Fruit fly (Drosophila melanogaster): ENCODE measurements around the gene Trc8.

Gene Trc8

dm6 chr3R:29478952-29479538 lies 24.6 kb downstream of the Trc8 start (continued):
- TF ChIP-seq Spps (tag; optimal IDR thresholded peaks at IDR 0.05), result no peak
- peak; percentile 80 for TF ChIP-seq gem (tag; optimal IDR thresholded peaks at IDR 0.05)
- no peak for TF ChIP-seq CG30020 (tag; optimal IDR thresholded peaks at IDR 0.05)
- peak; percentile 43 for TF ChIP-seq Dad (GFP tag; optimal IDR thresholded peaks at IDR 0.05)
- no peak for TF ChIP-seq hth (optimal IDR thresholded peaks at IDR 0.05)
- peak; percentile 62 for TF ChIP-seq Xrp1 (GFP tag; IDR thresholded peaks at IDR 0.05)
- TF ChIP-seq pzg (GFP tag; optimal IDR thresholded peaks at IDR 0.05), result no peak
- TF ChIP-seq CG6272 (GFP tag; IDR thresholded peaks at IDR 0.05), result no peak
- peak; percentile 49; the same call in 2 of the 3 replicates for TF ChIP-seq Aef1 (GFP tag; IDR thresholded peaks at IDR 0.05)
- peak; percentile 51 for TF ChIP-seq Blimp-1 (GFP tag; optimal IDR thresholded peaks at IDR 0.05)
- TF ChIP-seq mam (GFP tag; optimal IDR thresholded peaks at IDR 0.05), result peak; percentile 13
- peak; percentile 1 for TF ChIP-seq Mes4 (GFP tag; optimal IDR thresholded peaks at IDR 0.05)
- no peak for TF ChIP-seq hkb (optimal IDR thresholded peaks at IDR 0.05)
- TF ChIP-seq hkb (GFP tag; IDR thresholded peaks at IDR 0.05), result peak; percentile 76
- TF ChIP-seq zfh2 (GFP tag; optimal IDR thresholded peaks at IDR 0.05), result peak; percentile 42
- TF ChIP-seq CG10565 (GFP tag; optimal IDR thresholded peaks at IDR 0.05), result no peak
- TF ChIP-seq toy (GFP tag; IDR thresholded peaks at IDR 0.05), result peak; percentile 63; the same call in 1 of the 2 replicates
- TF ChIP-seq Bteb2 (GFP tag; optimal IDR thresholded peaks at IDR 0.05), result peak; percentile 36
- TF ChIP-seq Eip74EF (GFP tag; optimal IDR thresholded peaks at IDR 0.05), result peak in 1 of 2 experiments; percentile 82
- peak; percentile 79 for TF ChIP-seq Fer1 (GFP tag; optimal IDR thresholded peaks at IDR 0.05)
- TF ChIP-seq pita (GFP tag; optimal IDR thresholded peaks at IDR 0.05), result no peak
- peak; percentile 31 to 34 for TF ChIP-seq Pdp1 (GFP tag; optimal IDR thresholded peaks at IDR 0.05)
- no peak for TF ChIP-seq corto (GFP tag; optimal IDR thresholded peaks at IDR 0.05)
- peak; percentile 61 for TF ChIP-seq phol (tag; optimal IDR thresholded peaks at IDR 0.05)
- no peak for TF ChIP-seq Sin3A (optimal IDR thresholded peaks at IDR 0.05)
- TF ChIP-seq CG12744 (GFP tag; optimal IDR thresholded peaks at IDR 0.05), result peak; percentile 33
- no peak for TF ChIP-seq btn (GFP tag; optimal IDR thresholded peaks at IDR 0.05)
- peak; percentile 75; the same call in 1 of the 2 replicates for TF ChIP-seq CG14014 (GFP tag; IDR thresholded peaks at IDR 0.05)
- peak; percentile 15 for TF ChIP-seq CG7928 (GFP tag; optimal IDR thresholded peaks at IDR 0.05)
- no peak for TF ChIP-seq CG33213 (GFP tag; optimal IDR thresholded peaks at IDR 0.05)
- peak; percentile 8 for TF ChIP-seq run (tag; optimal IDR thresholded peaks at IDR 0.05)
- peak; percentile 46 for TF ChIP-seq CG12659 (GFP tag; optimal IDR thresholded peaks at IDR 0.05)
- no peak for TF ChIP-seq prd (optimal IDR thresholded peaks at IDR 0.05)
- TF ChIP-seq prd (GFP tag; IDR thresholded peaks at IDR 0.05), result peak; percentile 76
- peak; percentile 10 for TF ChIP-seq pho (GFP tag; optimal IDR thresholded peaks at IDR 0.05)
- peak; percentile 24; the same call in 1 of the 2 replicates for TF ChIP-seq amos (GFP tag; IDR thresholded peaks at IDR 0.05; ENCODE audit: partially characterized antibody)
- TF ChIP-seq jing (GFP tag; optimal IDR thresholded peaks at IDR 0.05), result no peak
- no peak for TF ChIP-seq zf30C (GFP tag; optimal IDR thresholded peaks at IDR 0.05)
- no peak for TF ChIP-seq Usf (GFP tag; optimal IDR thresholded peaks at IDR 0.05)
- no peak for TF ChIP-seq danr (GFP tag; IDR thresholded peaks at IDR 0.05)
- TF ChIP-seq CG4854 (GFP tag; optimal IDR thresholded peaks at IDR 0.05), result no peak
- TF ChIP-seq C15 (GFP tag; IDR thresholded peaks at IDR 0.05), result 0 out of 3 replicates have a peak, but pooled peaks have one; percentile 44
- TF ChIP-seq Hsf (GFP tag; optimal IDR thresholded peaks at IDR 0.05), result peak; percentile 6
- TF ChIP-seq bowl (GFP tag; IDR thresholded peaks at IDR 0.05), result peak; percentile 58; the same call in 1 of the 2 replicates
- peak; percentile 30 for TF ChIP-seq ewg (GFP tag; optimal IDR thresholded peaks at IDR 0.05)
- peak; percentile 70; the same call in 2 of the 3 replicates for TF ChIP-seq ase (GFP tag; IDR thresholded peaks at IDR 0.05)
- TF ChIP-seq CG2712 (tag; optimal IDR thresholded peaks at IDR 0.05), result peak; percentile 58
- no peak for TF ChIP-seq Antp (GFP tag; optimal IDR thresholded peaks at IDR 0.05)
- no peak for TF ChIP-seq CG9876 (GFP tag; optimal IDR thresholded peaks at IDR 0.05)
- no peak for TF ChIP-seq CG17802 (tag; optimal IDR thresholded peaks at IDR 0.05)
- no peak for TF ChIP-seq CkIIα-i1 (GFP tag; IDR thresholded peaks at IDR 0.05)
